Worm (Caenorhabditis elegans) whole organism, L3 larva: Measurements from ENCODE around the gene Y69A2AR.47.

Experiments
- ZK546.5 ChIP-seq: sonication (generic microtip); optimal IDR thresholded peaks from 2 replicates; lab custom pipeline; 2017; ENCODE audit warnings: missing biosample characterization, missing genetic modification characterization
- elt-2 ChIP-seq: sonication (generic microtip); optimal IDR thresholded peaks from 2 replicates; lab custom pipeline; 2016; ENCODE audit warnings: missing genetic modification reagents, mild to moderate bottlenecking, missing genetic modification characterization, missing compliant biosample characterization
- fkh-2 ChIP-seq: fragments of 150-350 bp; optimal IDR thresholded peaks from 2 replicates; lab custom pipeline; 2014; ENCODE audit warnings: missing biosample characterization, missing genetic modification reagents, missing genetic modification characterization
- nhr-11 ChIP-seq: fragments of 150-350 bp; optimal IDR thresholded peaks from 2 replicates; lab custom pipeline; 2014; ENCODE audit warnings: missing biosample characterization, missing genetic modification characterization
- nhr-237 ChIP-seq: fragments of 150-350 bp; optimal IDR thresholded peaks from 2 replicates; lab custom pipeline; 2014; ENCODE audit warnings: missing biosample characterization, missing genetic modification characterization
- nhr-28 ChIP-seq: fragments of 150-350 bp; optimal IDR thresholded peaks from 2 replicates; lab custom pipeline; 2014; ENCODE audit warnings: missing biosample characterization, missing genetic modification characterization
- nhr-76 ChIP-seq: fragments of 150-350 bp; sonication (generic microtip); optimal IDR thresholded peaks from 5 replicates; lab custom pipeline; 2014; ENCODE audit warnings: missing biosample characterization, missing genetic modification characterization
- nhr-77 ChIP-seq: fragments of 150-350 bp; optimal IDR thresholded peaks from 2 replicates; lab custom pipeline; 2014; ENCODE audit warnings: missing biosample characterization, missing genetic modification characterization
- skn-1 ChIP-seq: fragments of 150-350 bp; optimal IDR thresholded peaks from 2 replicates; lab custom pipeline; 2014; ENCODE audit warnings: missing biosample characterization, missing genetic modification characterization
- snpc-4 ChIP-seq: fragments of 150-350 bp; optimal IDR thresholded peaks from 2 replicates; lab custom pipeline; 2014; ENCODE audit warnings: missing biosample characterization, missing genetic modification characterization
- unc-62 ChIP-seq: fragments of 150-350 bp; sonication (generic microtip); optimal IDR thresholded peaks from 4 replicates; lab custom pipeline; 2014; ENCODE audit warnings: missing biosample characterization, missing genetic modification reagents, missing genetic modification characterization

DNA sequence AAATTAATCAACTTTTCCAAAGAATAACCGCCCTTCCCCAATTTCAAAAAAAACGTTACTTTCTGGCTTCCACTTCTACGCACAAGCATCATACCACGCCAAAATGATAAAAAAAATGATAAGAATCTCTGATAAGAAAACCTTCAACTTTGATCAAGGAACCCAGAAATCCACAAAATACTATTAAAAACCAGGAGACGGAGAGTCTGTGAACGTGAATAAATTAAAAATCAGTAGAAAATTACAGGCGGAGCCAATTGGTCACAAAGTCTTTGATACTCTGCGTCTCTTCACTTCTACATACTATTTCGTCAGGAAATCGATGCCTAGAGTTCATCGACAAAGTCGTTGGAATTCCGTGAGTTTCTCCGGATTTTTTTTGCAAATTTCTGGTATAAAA is 21.1 kb downstream of the Y69A2AR.47 start, which contains the start of gene smf-3:
- TF ChIP-seq fkh-2 (tag; lab: Kevin White, UChicago) (no peak), ZK546.5 (tag; lab: Kevin White, UChicago) (no peak), nhr-77 (no peak), nhr-28 (tag; lab: Kevin White, UChicago) (no peak), nhr-237 (tag; lab: Kevin White, UChicago) (no peak), unc-62 (GFP tag; lab: Kevin White, UChicago) (no peak), elt-2 (tag; lab: Kevin White, UChicago) (peak; percentile 98), nhr-76 (tag; lab: Kevin White, UChicago) (no peak), snpc-4 (tag; lab: Kevin White, UChicago) (no peak), skn-1 (tag; lab: Kevin White, UChicago) (no peak), nhr-11 (tag; lab: Kevin White, UChicago) (no peak)
